Fruit fly (Drosophila melanogaster) whole organism, embryonic: ENCODE measurements around the gene CG33108.

Source experiments
- C15 ChIP-seq: fragments of 200-800 bp; sonication (Bioruptor generic); IDR thresholded peaks from 3 replicates; pipeline ENCODE4 v1.3.6; 2022; ENCODE audit warnings: missing biosample characterization, missing genetic modification characterization
- CG10979 ChIP-seq: fragments of 200-800 bp; sonication (Bioruptor generic); optimal IDR thresholded peaks from 2 replicates; lab custom pipeline; 2018; ENCODE audit warnings: missing biosample characterization, mild to moderate bottlenecking, missing genetic modification characterization, moderate library complexity
- CG11504 ChIP-seq: fragments of 200-800 bp; sonication (Bioruptor generic); optimal IDR thresholded peaks from 3 replicates; lab custom pipeline; 2019; ENCODE audit warnings: missing biosample characterization, mild to moderate bottlenecking, missing genetic modification characterization, moderate library complexity
- CG11695 ChIP-seq: fragments of 200-800 bp; sonication (Bioruptor generic); IDR thresholded peaks from 3 replicates; pipeline ENCODE4 v1.3.6; 2022; ENCODE audit warnings: missing biosample characterization, missing genetic modification characterization
- CG11723 ChIP-seq: fragments of 200-800 bp; sonication (Bioruptor generic); optimal IDR thresholded peaks from 2 replicates; lab custom pipeline; 2017; ENCODE audit warnings: missing biosample characterization, mild to moderate bottlenecking, missing genetic modification characterization
- CG12391 ChIP-seq: fragments of 200-800 bp; sonication (Bioruptor generic); optimal IDR thresholded peaks from 3 replicates; lab custom pipeline; 2018; ENCODE audit warnings: missing biosample characterization, mild to moderate bottlenecking, missing genetic modification characterization, moderate library complexity
- CG12769 ChIP-seq: fragments of 200-800 bp; sonication (Bioruptor generic); optimal IDR thresholded peaks from 2 replicates; lab custom pipeline; 2019; ENCODE audit warnings: missing biosample characterization, mild to moderate bottlenecking, missing genetic modification characterization, moderate library complexity
- CG14965 ChIP-seq: fragments of 200-800 bp; sonication (Bioruptor generic); optimal IDR thresholded peaks from 2 replicates; lab custom pipeline; 2016; ENCODE audit warnings: missing biosample characterization, missing genetic modification characterization, borderline replicate concordance
- CG17328 ChIP-seq: fragments of 200-800 bp; sonication (Bioruptor generic); IDR thresholded peaks from 2 replicates; pipeline ENCODE4 v1.3.6; 2022; ENCODE audit warnings: missing biosample characterization, missing genetic modification characterization
- CG17385 ChIP-seq: fragments of 200-800 bp; sonication (Bioruptor generic); optimal IDR thresholded peaks from 3 replicates; lab custom pipeline; 2018; ENCODE audit warnings: missing biosample characterization, mild to moderate bottlenecking, missing genetic modification characterization
- CG1792 ChIP-seq: fragments of 200-800 bp; sonication (Bioruptor generic); optimal IDR thresholded peaks from 2 replicates; lab custom pipeline; 2016; ENCODE audit warnings: missing biosample characterization, missing genetic modification characterization
- CG2712 ChIP-seq: fragments of 200-800 bp; optimal IDR thresholded peaks from 3 replicates; lab custom pipeline; 2019; ENCODE audit warnings: missing biosample characterization, mild to moderate bottlenecking, missing genetic modification characterization, moderate library complexity
- CG3847 ChIP-seq: fragments of 200-800 bp; sonication (Bioruptor generic); IDR thresholded peaks from 2 replicates; pipeline ENCODE4 v1.3.6; 2022; ENCODE audit warnings: missing biosample characterization, missing genetic modification characterization
- CG7963 ChIP-seq: fragments of 200-800 bp; sonication (Bioruptor generic); IDR thresholded peaks from 3 replicates; pipeline ENCODE4 v1.3.6; 2022; ENCODE audit warnings: missing biosample characterization, missing genetic modification characterization; ENCODE audit not compliant: partially characterized antibody
- CG8388 ChIP-seq: fragments of 200-800 bp; sonication (Bioruptor generic); optimal IDR thresholded peaks from 2 replicates; lab custom pipeline; 2019; ENCODE audit warnings: missing biosample characterization, mild to moderate bottlenecking, missing genetic modification characterization, moderate library complexity
- CTCF ChIP-seq: fragments of 200-800 bp; sonication (Bioruptor generic); optimal IDR thresholded peaks from 2 replicates; lab custom pipeline; 2017; ENCODE audit warnings: missing biosample characterization, mild to moderate bottlenecking, missing genetic modification characterization, moderate library complexity
- Camta ChIP-seq: fragments of 200-800 bp; sonication (Bioruptor generic); optimal IDR thresholded peaks from 2 replicates; lab custom pipeline; 2016; ENCODE audit warnings: missing biosample characterization, missing genetic modification characterization
- Chrac-16 ChIP-seq: fragments of 200-800 bp; sonication (Bioruptor generic); optimal IDR thresholded peaks from 3 replicates; lab custom pipeline; 2016; ENCODE audit warnings: missing biosample characterization, missing genetic modification characterization
- D19B ChIP-seq: fragments of 200-800 bp; sonication (Bioruptor generic); optimal IDR thresholded peaks from 2 replicates; lab custom pipeline; 2017; ENCODE audit warnings: missing biosample characterization, mild to moderate bottlenecking, missing genetic modification characterization
- Doc3 ChIP-seq: fragments of 200-800 bp; sonication (Bioruptor generic); IDR thresholded peaks from 3 replicates; pipeline ENCODE4 v1.3.6; 2022; ENCODE audit warnings: missing biosample characterization, missing genetic modification characterization; ENCODE audit not compliant: partially characterized antibody
- Fer1 ChIP-seq: fragments of 200-800 bp; sonication (Bioruptor generic); optimal IDR thresholded peaks from 2 replicates; lab custom pipeline; 2017; ENCODE audit warnings: missing biosample characterization, mild to moderate bottlenecking, missing genetic modification characterization
- Fer3 ChIP-seq: fragments of 200-800 bp; sonication (Bioruptor generic); optimal IDR thresholded peaks from 2 replicates; lab custom pipeline; 2018; ENCODE audit warnings: missing biosample characterization, mild to moderate bottlenecking, missing genetic modification characterization, moderate library complexity
- HHEX ChIP-seq: fragments of 200-800 bp; sonication (Bioruptor generic); optimal IDR thresholded peaks from 3 replicates; lab custom pipeline; 2017; ENCODE audit warnings: missing biosample characterization, mild to moderate bottlenecking, missing genetic modification characterization, missing genetic modification reagents
- Max ChIP-seq: fragments of 200-800 bp; sonication (Bioruptor generic); optimal IDR thresholded peaks from 2 replicates; lab custom pipeline; 2016; ENCODE audit warnings: missing biosample characterization, mild to moderate bottlenecking, missing genetic modification characterization
- Mes4 ChIP-seq: fragments of 200-800 bp; sonication (Bioruptor generic); optimal IDR thresholded peaks from 2 replicates; lab custom pipeline; 2016; ENCODE audit warnings: missing biosample characterization, missing genetic modification characterization
- Spps ChIP-seq: fragments of 200-800 bp; sonication (Bioruptor generic); optimal IDR thresholded peaks from 2 replicates; lab custom pipeline; 2018; ENCODE audit warnings: missing biosample characterization, mild to moderate bottlenecking, missing genetic modification characterization
- Sry-δ ChIP-seq: fragments of 200-800 bp; sonication (Bioruptor generic); optimal IDR thresholded peaks from 2 replicates; lab custom pipeline; 2016; ENCODE audit warnings: missing biosample characterization, missing genetic modification characterization
- Xbp1 ChIP-seq: fragments of 200-800 bp; sonication (Bioruptor generic); optimal IDR thresholded peaks from 3 replicates; lab custom pipeline; 2016; ENCODE audit warnings: missing biosample characterization, mild to moderate bottlenecking, missing genetic modification characterization
- Xrp1 ChIP-seq: fragments of 200-800 bp; sonication (Bioruptor generic); IDR thresholded peaks from 2 replicates; pipeline ENCODE4 v1.3.6; 2022; ENCODE audit warnings: missing biosample characterization, missing genetic modification characterization
- bsh ChIP-seq, 2 experiments: fragments of 200-800 bp; sonication (Bioruptor generic); optimal IDR thresholded peaks; 2 replicates each; lab custom pipeline; 2017 to 2018; ENCODE audit warnings: mild to moderate bottlenecking in 2 of 2, missing biosample characterization in 2 of 2, missing genetic modification characterization in 2 of 2, moderate library complexity in 1 of 2
- cas ChIP-seq: fragments of 200-800 bp; sonication (Bioruptor generic); IDR thresholded peaks from 2 replicates; pipeline ENCODE4 v1.3.6; 2022; ENCODE audit warnings: missing biosample characterization, missing genetic modification characterization
- caup ChIP-seq: fragments of 200-800 bp; sonication (Bioruptor generic); optimal IDR thresholded peaks from 3 replicates; lab custom pipeline; 2017; ENCODE audit warnings: missing biosample characterization, mild to moderate bottlenecking, missing genetic modification characterization, moderate library complexity; ENCODE audit not compliant: severe bottlenecking
- chn ChIP-seq: fragments of 200-800 bp; sonication (Bioruptor generic); optimal IDR thresholded peaks from 2 replicates; lab custom pipeline; 2016; ENCODE audit warnings: missing biosample characterization, missing genetic modification characterization
- corto ChIP-seq: fragments of 200-800 bp; sonication (Bioruptor generic); optimal IDR thresholded peaks from 2 replicates; lab custom pipeline; 2016; ENCODE audit warnings: missing biosample characterization, mild to moderate bottlenecking, missing genetic modification characterization, moderate library complexity
- cwo ChIP-seq: fragments of 200-800 bp; sonication (Bioruptor generic); optimal IDR thresholded peaks from 3 replicates; lab custom pipeline; 2017; ENCODE audit warnings: missing biosample characterization, missing genetic modification characterization, mild to moderate bottlenecking, moderate library complexity, missing genetic modification reagents
- dati ChIP-seq: fragments of 200-800 bp; sonication (Bioruptor generic); IDR thresholded peaks from 2 replicates; pipeline ENCODE4 v1.3.6; 2022; ENCODE audit warnings: missing biosample characterization, missing genetic modification characterization
- fru ChIP-seq: fragments of >200 bp; optimal IDR thresholded peaks from 2 replicates; lab custom pipeline; 2017
- gsb ChIP-seq: fragments of 200-800 bp; sonication (Bioruptor generic); IDR thresholded peaks from 2 replicates; pipeline ENCODE4 v1.3.6; 2022; ENCODE audit warnings: missing biosample characterization, missing genetic modification characterization
- h ChIP-seq: fragments of >200 bp; optimal IDR thresholded peaks from 2 replicates; lab custom pipeline; 2017
- ham ChIP-seq: fragments of 200-800 bp; sonication (Bioruptor generic); IDR thresholded peaks from 2 replicates; pipeline ENCODE4 v1.3.6; 2022; ENCODE audit warnings: missing biosample characterization, missing genetic modification characterization
- hbn ChIP-seq: fragments of 200-800 bp; sonication (Bioruptor generic); IDR thresholded peaks from 2 replicates; pipeline ENCODE4 v1.3.6; 2022; ENCODE audit warnings: missing biosample characterization, missing genetic modification characterization; ENCODE audit not compliant: partially characterized antibody
- ind ChIP-seq: fragments of 200-800 bp; sonication (Bioruptor generic); optimal IDR thresholded peaks from 3 replicates; lab custom pipeline; 2016; ENCODE audit warnings: missing biosample characterization, missing genetic modification characterization
- onecut ChIP-seq: fragments of 200-800 bp; sonication (Bioruptor generic); IDR thresholded peaks from 2 replicates; pipeline ENCODE4 v1.3.6; 2022; ENCODE audit warnings: missing biosample characterization, missing genetic modification characterization
- org-1 ChIP-seq: fragments of 200-800 bp; sonication (Bioruptor generic); optimal IDR thresholded peaks from 2 replicates; lab custom pipeline; 2017; ENCODE audit warnings: missing biosample characterization, missing genetic modification characterization
- schlank ChIP-seq: fragments of 200-800 bp; sonication (Bioruptor generic); optimal IDR thresholded peaks from 2 replicates; lab custom pipeline; 2018; ENCODE audit warnings: missing biosample characterization, mild to moderate bottlenecking, missing genetic modification characterization
- seq ChIP-seq: fragments of 200-800 bp; sonication (Bioruptor generic); IDR thresholded peaks from 2 replicates; pipeline ENCODE4 v1.3.6; 2022; ENCODE audit warnings: missing biosample characterization, missing genetic modification characterization
- stwl ChIP-seq: fragments of 200-800 bp; sonication (Bioruptor generic); optimal IDR thresholded peaks from 3 replicates; lab custom pipeline; 2018; ENCODE audit warnings: missing biosample characterization, mild to moderate bottlenecking, missing genetic modification characterization, moderate library complexity
- tap ChIP-seq: fragments of 200-800 bp; optimal IDR thresholded peaks from 3 replicates; lab custom pipeline; 2019; ENCODE audit warnings: missing biosample characterization, mild to moderate bottlenecking, missing genetic modification characterization, moderate library complexity
- tio ChIP-seq: fragments of 200-800 bp; sonication (Bioruptor generic); optimal IDR thresholded peaks from 2 replicates; lab custom pipeline; 2017; ENCODE audit warnings: missing biosample characterization, missing genetic modification characterization, inconsistent platforms
- usp ChIP-seq: fragments of >200 bp; optimal IDR thresholded peaks from 2 replicates; lab custom pipeline; 2017; ENCODE audit warnings: missing biosample characterization, missing genetic modification characterization
- vvl ChIP-seq: fragments of 200-800 bp; sonication (Bioruptor generic); IDR thresholded peaks from 2 replicates; pipeline ENCODE4 v1.3.6; 2022; ENCODE audit warnings: missing biosample characterization, missing genetic modification characterization

CG33108 gene

DNA sequence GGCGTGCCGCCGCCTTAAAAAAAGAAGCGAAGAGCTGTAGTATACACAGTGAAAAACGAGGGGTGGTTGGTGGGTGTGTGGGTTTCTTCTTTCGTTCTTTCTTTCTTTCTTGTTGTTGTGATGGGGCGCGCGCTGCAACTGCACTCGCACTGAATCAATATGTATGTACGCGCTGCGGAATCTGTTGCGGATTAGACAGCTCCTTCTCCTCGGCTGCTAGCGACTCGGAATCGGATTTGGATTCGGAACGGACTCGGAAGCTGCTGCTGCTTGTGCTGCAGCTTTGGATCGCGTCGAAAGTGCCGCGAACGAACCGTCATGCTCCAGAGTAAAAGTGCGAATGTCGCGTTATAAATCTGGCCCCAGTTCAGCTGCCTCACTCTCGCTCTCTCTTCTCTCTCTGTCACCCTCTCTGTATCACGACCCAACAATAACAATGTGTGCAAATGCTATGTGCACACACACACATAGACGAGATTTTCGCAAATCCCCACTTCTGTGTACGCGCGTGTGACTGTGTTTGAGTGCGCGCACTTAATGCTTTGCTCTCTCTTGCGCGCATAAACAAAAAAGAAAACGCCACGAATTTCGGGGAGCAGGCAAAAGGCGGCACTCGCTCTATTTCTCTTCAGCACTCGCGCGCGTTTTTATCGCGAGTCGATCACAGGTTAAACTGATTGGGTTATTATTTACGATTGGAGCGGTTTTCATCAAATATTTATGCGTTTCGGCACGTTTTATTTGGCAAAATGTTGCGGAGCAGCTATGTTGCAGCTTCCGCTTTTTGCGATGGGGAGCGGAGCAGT, 35.8 kb downstream of the CG33108 start (continued):
- TF ChIP-seq Chrac-16 (GFP tag; lab: Kevin White, UChicago) (no peak), CG7963 (GFP tag; lab: Robert Waterston, UW) (no peak), corto (no peak), Fer3 (no peak), CG12391 (tag; lab: Kevin White, UChicago) (no peak), Sry-δ (no peak), seq (GFP tag; lab: Robert Waterston, UW) (no peak), CG14965 (GFP tag; lab: Kevin White, UChicago) (no peak), ham (GFP tag; lab: Robert Waterston, UW) (no peak), stwl (tag; lab: Kevin White, UChicago) (no peak), chn (peak; percentile 2), dati (GFP tag; lab: Robert Waterston, UW) (no peak), Doc3 (GFP tag; lab: Robert Waterston, UW) (no peak), ind (GFP tag; lab: Kevin White, UChicago) (no peak), caup (GFP tag; lab: Kevin White, UChicago) (peak; percentile 49), vvl (GFP tag; lab: Robert Waterston, UW) (no peak), CTCF (no peak), CG12769 (tag; lab: Kevin White, UChicago) (no peak), hbn (GFP tag; lab: Robert Waterston, UW) (no peak), CG17385 (peak; percentile 44), HHEX (GFP tag; lab: Kevin White, UChicago) (no peak), CG17328 (no peak), Max (no peak), fru (lab: Kevin White, UChicago) (no peak), schlank (tag; lab: Kevin White, UChicago) (no peak), Fer1 (GFP tag; lab: Kevin White, UChicago) (peak; percentile 36), Camta (GFP tag; lab: Kevin White, UChicago) (no peak), CG10979 (tag; lab: Kevin White, UChicago) (no peak), C15 (no peak), CG11504 (tag; lab: Kevin White, UChicago) (no peak), bsh (GFP tag; optimal IDR thresholded peaks at IDR 0.05; lab: Kevin White, UChicago) (peak in 1 of 2 experiments; percentile 29), tap (no peak), gsb (GFP tag; lab: Robert Waterston, UW) (no peak), CG11723 (GFP tag; lab: Kevin White, UChicago) (no peak), Mes4 (GFP tag; lab: Kevin White, UChicago) (no peak), CG2712 (tag; lab: Kevin White, UChicago) (no peak), onecut (GFP tag; lab: Robert Waterston, UW) (peak; percentile 43), h (lab: Kevin White, UChicago) (no peak), CG11695 (peak; percentile 25; the same call in 2 of the 3 replicates), Xbp1 (no peak), CG1792 (GFP tag; lab: Kevin White, UChicago) (no peak), cwo (GFP tag; lab: Kevin White, UChicago) (no peak), D19B (GFP tag; lab: Kevin White, UChicago) (no peak), tio (no peak), Spps (tag; lab: Kevin White, UChicago) (peak; percentile 3), cas (GFP tag; lab: Robert Waterston, UW) (0 out of 2 replicates have a peak, but pooled peaks have one; percentile 22), CG3847 (GFP tag; lab: Robert Waterston, UW) (no peak), usp (no peak), Xrp1 (GFP tag; lab: Robert Waterston, UW) (no peak; the same call in 1 of the 2 replicates), org-1 (GFP tag; lab: Kevin White, UChicago) (no peak), CG8388 (GFP tag; lab: Kevin White, UChicago) (no peak)
